Worm (Caenorhabditis elegans) whole organism, L1 larva: ENCODE results near the gene F44A6.5.

Experiments used
- C04F5.9 ChIP-seq: sonication (generic microtip); optimal IDR thresholded peaks from 2 replicates; lab custom pipeline; 2016; ENCODE audit warnings: missing genetic modification characterization, missing compliant biosample characterization
- C34B4.2 ChIP-seq: sonication (generic microtip); optimal IDR thresholded peaks from 2 replicates; lab custom pipeline; 2017; ENCODE audit warnings: mild to moderate bottlenecking, missing genetic modification characterization, missing compliant biosample characterization
- F16B12.6 ChIP-seq: fragments of 150-350 bp; optimal IDR thresholded peaks from 2 replicates; lab custom pipeline; 2014; ENCODE audit warnings: missing biosample characterization, missing genetic modification characterization
- alr-1 ChIP-seq: fragments of 200-800 bp; sonication (Bioruptor generic); optimal IDR thresholded peaks from 2 replicates; lab custom pipeline; 2018; ENCODE audit warnings: borderline replicate concordance, mild to moderate bottlenecking, missing genetic modification characterization, missing compliant biosample characterization
- aly-2 ChIP-seq: fragments of 150-350 bp; optimal IDR thresholded peaks from 2 replicates; lab custom pipeline; 2014; ENCODE audit warnings: missing biosample characterization, missing genetic modification characterization
- blmp-1 ChIP-seq: fragments of 150-350 bp; optimal IDR thresholded peaks from 2 replicates; lab custom pipeline; 2014; ENCODE audit warnings: missing biosample characterization, missing genetic modification characterization
- ceh-88 ChIP-seq: fragments of 200-800 bp; sonication (Bioruptor generic); IDR thresholded peaks from 2 replicates; pipeline ENCODE4 v1.3.6; 2022; ENCODE audit warnings: missing genetic modification characterization, missing compliant biosample characterization
- ces-1 ChIP-seq: fragments of 150-350 bp; optimal IDR thresholded peaks from 2 replicates; lab custom pipeline; 2014; ENCODE audit warnings: missing biosample characterization, missing genetic modification reagents, missing genetic modification characterization
- dsc-1 ChIP-seq: sonication (generic microtip); optimal IDR thresholded peaks from 2 replicates; lab custom pipeline; 2016; ENCODE audit warnings: mild to moderate bottlenecking, missing genetic modification characterization, missing compliant biosample characterization
- efl-1 ChIP-seq, 4 experiments: fragments of 150-350 bp; optimal IDR thresholded peaks in 3 of 4; peaks in 1 of 4; 1 replicate in 1 of 4; 2 replicates in 3 of 4; lab custom pipeline; 2014; ENCODE audit warnings: missing biosample characterization in 2 of 4, missing genetic modification characterization in 2 of 4, missing genetic modification reagents in 2 of 4
- efl-3 ChIP-seq: fragments of 200-800 bp; sonication (Bioruptor generic); optimal IDR thresholded peaks from 2 replicates; lab custom pipeline; 2018; ENCODE audit warnings: mild to moderate bottlenecking, missing genetic modification characterization, missing compliant biosample characterization
- egl-13 ChIP-seq: sonication (generic microtip); optimal IDR thresholded peaks from 2 replicates; lab custom pipeline; 2016; ENCODE audit warnings: missing genotype, missing genetic modification reagents, missing genetic modification characterization, missing compliant biosample characterization
- elt-2 ChIP-seq: sonication (generic microtip); optimal IDR thresholded peaks from 2 replicates; lab custom pipeline; 2016; ENCODE audit warnings: missing genetic modification characterization, mild to moderate bottlenecking, inconsistent platforms, missing compliant biosample characterization, missing genetic modification reagents
- elt-3 ChIP-seq, 6 experiments: fragments of 150-350 bp in 1 of 6; sonication (generic microtip); optimal IDR thresholded peaks; 2 replicates each; lab custom pipeline; 2017 to 2018; ENCODE audit warnings: missing biosample characterization in 6 of 6, missing genetic modification characterization in 6 of 6, inconsistent platforms in 1 of 6
- ets-5 ChIP-seq: fragments of 200-800 bp; sonication (Bioruptor generic); IDR thresholded peaks from 2 replicates; pipeline ENCODE4 v1.3.6; 2022; ENCODE audit warnings: missing genetic modification characterization, missing compliant biosample characterization
- fkh-10 ChIP-seq: sonication (generic microtip); optimal IDR thresholded peaks from 2 replicates; lab custom pipeline; 2017; ENCODE audit warnings: missing biosample characterization, missing genetic modification reagents, missing genetic modification characterization
- fkh-4 ChIP-seq: sonication (generic microtip); optimal IDR thresholded peaks from 2 replicates; lab custom pipeline; 2016; ENCODE audit warnings: missing compliant biosample characterization, missing genetic modification characterization, borderline replicate concordance
- fkh-8 ChIP-seq: sonication (generic microtip); optimal IDR thresholded peaks from 2 replicates; lab custom pipeline; 2016; ENCODE audit warnings: mild to moderate bottlenecking, missing genetic modification characterization, missing compliant biosample characterization
- fos-1 ChIP-seq: fragments of 150-350 bp; optimal IDR thresholded peaks from 2 replicates; lab custom pipeline; 2014; ENCODE audit warnings: missing biosample characterization, missing genetic modification characterization
- grh-1 ChIP-seq: fragments of 200-800 bp; sonication (Bioruptor generic); IDR thresholded peaks from 2 replicates; pipeline ENCODE4 v1.3.6; 2022; ENCODE audit warnings: missing genetic modification reagents, missing genetic modification characterization, missing compliant biosample characterization
- irx-1 ChIP-seq: sonication (generic microtip); optimal IDR thresholded peaks from 2 replicates; lab custom pipeline; 2016; ENCODE audit warnings: missing genetic modification characterization, missing compliant biosample characterization
- lin-13 ChIP-seq: fragments of 150-350 bp; optimal IDR thresholded peaks from 2 replicates; lab custom pipeline; 2014; ENCODE audit warnings: missing biosample characterization, missing genetic modification reagents, missing genetic modification characterization
- lin-14 ChIP-seq: fragments of 200-800 bp; sonication (Bioruptor generic); optimal IDR thresholded peaks from 2 replicates; lab custom pipeline; 2018; ENCODE audit warnings: mild to moderate bottlenecking, missing genetic modification characterization, moderate library complexity, missing compliant biosample characterization
- lin-35 ChIP-seq, 2 experiments: fragments of 150-350 bp; optimal IDR thresholded peaks; 2 replicates each; lab custom pipeline; 2014; ENCODE audit warnings: missing biosample characterization in 2 of 2, missing genetic modification characterization in 2 of 2, missing genetic modification reagents in 2 of 2
- lin-39 ChIP-seq: fragments of 150-350 bp; optimal IDR thresholded peaks from 2 replicates; lab custom pipeline; 2014; ENCODE audit warnings: missing biosample characterization, missing genetic modification reagents, missing genetic modification characterization
- lsy-2 ChIP-seq, 2 experiments: fragments of 150-350 bp; optimal IDR thresholded peaks; 2 replicates each; lab custom pipeline; 2014; ENCODE audit warnings: missing biosample characterization in 2 of 2, missing genetic modification characterization in 2 of 2
- mep-1 ChIP-seq: fragments of 150-350 bp; optimal IDR thresholded peaks from 2 replicates; lab custom pipeline; 2014; ENCODE audit warnings: missing biosample characterization, missing genetic modification characterization
- nhr-77 ChIP-seq: fragments of 150-350 bp; optimal IDR thresholded peaks from 2 replicates; lab custom pipeline; 2014; ENCODE audit warnings: missing biosample characterization, missing genetic modification characterization
- nhr-90 ChIP-seq: sonication (generic microtip); optimal IDR thresholded peaks from 2 replicates; lab custom pipeline; 2016; ENCODE audit warnings: mild to moderate bottlenecking, missing genetic modification characterization, missing compliant biosample characterization; ENCODE audit not compliant: poor library complexity
- pax-3 ChIP-seq: fragments of 200-800 bp; sonication (Bioruptor generic); optimal IDR thresholded peaks from 2 replicates; lab custom pipeline; 2018; ENCODE audit warnings: mild to moderate bottlenecking, missing genetic modification characterization, moderate library complexity, missing compliant biosample characterization
- pqm-1 ChIP-seq: sonication (generic microtip); optimal IDR thresholded peaks from 3 replicates; lab custom pipeline; 2017; ENCODE audit warnings: missing biosample characterization, missing genetic modification characterization
- rnt-1 ChIP-seq: sonication (generic microtip); optimal IDR thresholded peaks from 2 replicates; lab custom pipeline; 2016; ENCODE audit warnings: mild to moderate bottlenecking, missing genetic modification characterization, moderate library complexity, missing compliant biosample characterization
- skn-1 ChIP-seq: fragments of 150-350 bp; optimal IDR thresholded peaks from 2 replicates; lab custom pipeline; 2014; ENCODE audit warnings: missing biosample characterization, missing genetic modification characterization
- snu-23 ChIP-seq: sonication (generic microtip); optimal IDR thresholded peaks from 2 replicates; lab custom pipeline; 2016; ENCODE audit warnings: missing genetic modification characterization, missing compliant biosample characterization
- sptf-1 ChIP-seq: fragments of 150-350 bp; optimal IDR thresholded peaks from 2 replicates; lab custom pipeline; 2014; ENCODE audit warnings: missing biosample characterization, missing genetic modification characterization
- swsn-7 ChIP-seq: sonication (generic microtip); optimal IDR thresholded peaks from 2 replicates; lab custom pipeline; 2016; ENCODE audit warnings: missing genetic modification characterization, missing compliant biosample characterization
- tlp-1 ChIP-seq: fragments of 150-350 bp; optimal IDR thresholded peaks from 2 replicates; lab custom pipeline; 2014; ENCODE audit warnings: missing biosample characterization, missing genetic modification characterization
- unc-130 ChIP-seq: fragments of 150-350 bp; optimal IDR thresholded peaks from 2 replicates; lab custom pipeline; 2017; ENCODE audit warnings: missing biosample characterization, missing genetic modification characterization, inconsistent platforms
- unc-30 ChIP-seq: sonication (generic microtip); optimal IDR thresholded peaks from 2 replicates; lab custom pipeline; 2017; ENCODE audit warnings: missing biosample characterization, missing genetic modification characterization
- unc-62 ChIP-seq: fragments of 150-350 bp; optimal IDR thresholded peaks from 2 replicates; lab custom pipeline; 2014; ENCODE audit warnings: missing biosample characterization, missing genetic modification reagents, missing genetic modification characterization
- vab-15 ChIP-seq: sonication (generic microtip); optimal IDR thresholded peaks from 2 replicates; lab custom pipeline; 2017; ENCODE audit warnings: missing genotype, mild to moderate bottlenecking, missing genetic modification characterization, missing compliant biosample characterization
- ztf-11 ChIP-seq, 2 experiments: sonication (generic microtip); optimal IDR thresholded peaks; 2 replicates each; lab custom pipeline; 2016 to 2017; ENCODE audit warnings: missing genetic modification characterization in 2 of 2, missing biosample characterization in 1 of 2, missing compliant biosample characterization in 1 of 2
- ztf-4 ChIP-seq: fragments of 150-350 bp; optimal IDR thresholded peaks from 2 replicates; lab custom pipeline; 2014; ENCODE audit warnings: missing biosample characterization, missing genetic modification characterization

The F44A6.5 gene

DNA sequence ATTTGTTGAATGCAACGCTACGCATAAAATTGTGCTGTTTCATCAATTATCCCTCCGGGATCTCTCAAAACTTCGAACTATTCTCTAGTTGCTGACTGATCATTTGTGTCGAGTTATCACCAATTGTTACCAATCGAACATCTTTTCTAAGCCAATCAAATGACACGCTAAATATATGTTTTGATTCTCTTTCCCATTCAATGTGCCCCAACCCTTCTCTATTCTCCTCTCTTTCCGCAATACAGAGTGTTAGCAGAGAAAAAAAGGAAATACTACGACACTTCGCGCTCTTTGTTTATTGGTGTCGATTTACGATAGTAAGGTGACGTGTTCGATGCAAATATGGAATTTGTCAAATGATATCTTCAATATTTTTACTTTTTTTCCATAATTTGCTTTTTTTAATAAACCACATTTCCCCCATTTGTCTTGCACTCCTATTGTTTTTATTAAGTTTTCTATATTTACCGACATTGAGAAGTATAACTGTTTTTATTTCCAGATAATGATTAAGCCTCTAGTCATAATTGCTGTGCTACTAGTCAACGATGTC is 21.4 kb downstream of the F44A6.5 start, which contains the start of gene nucb-1 (continued):
- TF ChIP-seq ces-1, result no peak
- no peak for TF ChIP-seq tlp-1
- peak; percentile 54 for TF ChIP-seq fkh-8 (tag; lab: Kevin White, UChicago)
- peak; percentile 76 for TF ChIP-seq nhr-90 (tag; lab: Kevin White, UChicago)
- peak; percentile 79 for TF ChIP-seq fos-1 (tag; lab: Kevin White, UChicago)
- TF ChIP-seq elt-3 (tag; optimal IDR thresholded peaks at IDR 0.05; lab: Kevin White, UChicago), result peak in 4 of 6 experiments; percentile 11 to 79 (median 73)
- TF ChIP-seq egl-13, result no peak
- TF ChIP-seq ztf-4 (tag; lab: Kevin White, UChicago), result no peak
- TF ChIP-seq efl-3 (GFP tag; lab: Kevin White, UChicago), result no peak
- no peak for TF ChIP-seq C04F5.9 (tag; lab: Kevin White, UChicago)
- peak; percentile 53 for TF ChIP-seq aly-2
- TF ChIP-seq elt-2 (tag; lab: Kevin White, UChicago), result peak; percentile 25
- TF ChIP-seq grh-1 (GFP tag; lab: Robert Waterston, UW), result peak; percentile 63
- no peak for TF ChIP-seq pqm-1 (tag; lab: Kevin White, UChicago)
- TF ChIP-seq ztf-11 (tag; optimal IDR thresholded peaks at IDR 0.05; lab: Kevin White, UChicago), result peak in 1 of 2 experiments; percentile 17
- TF ChIP-seq unc-30 (tag; lab: Kevin White, UChicago), result no peak
- peak; percentile 92 for TF ChIP-seq lin-14 (GFP tag; lab: Kevin White, UChicago)
- peak; percentile 25 for TF ChIP-seq vab-15 (tag; lab: Kevin White, UChicago)
- no peak for TF ChIP-seq pax-3 (tag; lab: Kevin White, UChicago)
- TF ChIP-seq skn-1 (tag; lab: Kevin White, UChicago), result no peak
- peak; percentile 64 to 86 for TF ChIP-seq lin-35 (GFP tag; optimal IDR thresholded peaks at IDR 0.05; lab: Kevin White, UChicago)
- TF ChIP-seq irx-1 (tag; lab: Kevin White, UChicago), result peak; percentile 16
- TF ChIP-seq sptf-1 (tag; lab: Kevin White, UChicago), result no peak
- TF ChIP-seq lsy-2 (tag; optimal IDR thresholded peaks at IDR 0.05; lab: Kevin White, UChicago), result peak; percentile 77 to 92
- TF ChIP-seq nhr-77, result peak; percentile 69
- no peak for TF ChIP-seq F16B12.6
- no peak for TF ChIP-seq lin-39 (tag; lab: Kevin White, UChicago)
- TF ChIP-seq ceh-88 (GFP tag; lab: Robert Waterston, UW), result no peak
- TF ChIP-seq fkh-10 (GFP tag; lab: Kevin White, UChicago), result peak; percentile 26
- TF ChIP-seq C34B4.2 (tag; lab: Kevin White, UChicago), result no peak
- TF ChIP-seq efl-1 (optimal IDR thresholded peaks at IDR 0.05; lab: Kevin White, UChicago), result peak; percentile 71 to 75
- TF ChIP-seq efl-1 (GFP tag; optimal IDR thresholded peaks at IDR 0.05 in 1 of 2; lab: Kevin White, UChicago), result peak; percentile 27 to 96
- TF ChIP-seq unc-130, result peak; percentile 66
- TF ChIP-seq lin-13, result peak; percentile 64
- no peak for TF ChIP-seq alr-1 (tag; lab: Kevin White, UChicago)
- TF ChIP-seq unc-62 (GFP tag; lab: Kevin White, UChicago), result no peak
- peak; percentile 92 for TF ChIP-seq snu-23 (GFP tag; lab: Kevin White, UChicago)
- peak; percentile 85 for TF ChIP-seq rnt-1 (tag; lab: Kevin White, UChicago)
- TF ChIP-seq blmp-1 (tag; lab: Kevin White, UChicago), result peak; percentile 84
- no peak for TF ChIP-seq fkh-4
- peak; percentile 83 for TF ChIP-seq swsn-7 (tag; lab: Kevin White, UChicago)
- peak; percentile 79 for TF ChIP-seq mep-1
- TF ChIP-seq ets-5 (GFP tag; lab: Robert Waterston, UW), result no peak
- peak; percentile 73 for TF ChIP-seq dsc-1 (tag; lab: Kevin White, UChicago)
